Worm (Caenorhabditis elegans): Measurements from ENCODE around the gene ZK666.12.

ZK666.12 gene

DNA sequence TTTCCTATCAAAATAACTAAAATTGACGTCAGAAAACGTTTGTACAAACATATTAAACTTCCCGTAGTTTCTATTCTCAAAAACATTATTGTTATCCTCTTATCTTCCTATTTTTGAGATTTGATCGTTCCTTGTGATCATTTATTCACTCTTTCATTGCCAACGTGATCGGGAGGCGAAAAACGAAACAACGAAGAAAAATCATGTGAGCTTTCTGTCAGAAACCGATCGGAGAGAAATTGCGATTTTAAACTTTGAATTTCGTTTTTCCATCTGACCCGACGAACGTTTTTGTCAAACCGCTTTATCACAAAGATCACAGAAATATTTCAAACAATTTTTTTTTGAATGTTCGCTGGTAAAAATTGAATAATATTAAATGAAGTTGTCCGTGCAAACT is 49.7 kb upstream of the ZK666.12 start (continued):
- TF ChIP-seq ztf-11 (tag; optimal IDR thresholded peaks at IDR 0.05): no peak
- TF ChIP-seq nhr-77 (tag; optimal IDR thresholded peaks at IDR 0.05): no peak
- TF ChIP-seq fkh-10 (GFP tag; optimal IDR thresholded peaks at IDR 0.05): no peak
- no peak for TF ChIP-seq zag-1 (tag; optimal IDR thresholded peaks at IDR 0.05)
- TF ChIP-seq swsn-7 (tag; optimal IDR thresholded peaks at IDR 0.05): no peak
- TF ChIP-seq pag-3 (tag; optimal IDR thresholded peaks at IDR 0.05; ENCODE audit: borderline replicate concordance, insufficient read depth): peak; percentile 0
- no peak for TF ChIP-seq skn-1 (tag; optimal IDR thresholded peaks at IDR 0.05)
- TF ChIP-seq ceh-8 (GFP tag; optimal IDR thresholded peaks at IDR 0.05): no peak
- TF ChIP-seq sox-4 (tag; optimal IDR thresholded peaks at IDR 0.05): no peak
- TF ChIP-seq mab-9 (GFP tag; IDR thresholded peaks at IDR 0.05): no peak
- no peak for TF ChIP-seq ama-1 (optimal IDR thresholded peaks at IDR 0.05)
- peak; percentile 53 for TF ChIP-seq lir-3 (tag; optimal IDR thresholded peaks at IDR 0.05; ENCODE audit: poor library complexity)
- no peak for TF ChIP-seq C04F5.9 (tag; optimal IDR thresholded peaks at IDR 0.05)
- no peak for TF ChIP-seq vab-15 (tag; optimal IDR thresholded peaks at IDR 0.05)
- TF ChIP-seq pqm-1 (tag; optimal IDR thresholded peaks at IDR 0.05): no peak
- TF ChIP-seq lin-39 (tag; optimal IDR thresholded peaks at IDR 0.05): no peak
- TF ChIP-seq aha-1 (tag; optimal IDR thresholded peaks at IDR 0.05): no peak
- TF ChIP-seq aly-2 (tag; optimal IDR thresholded peaks at IDR 0.05): no peak
- no peak for TF ChIP-seq nhr-11 (tag; optimal IDR thresholded peaks at IDR 0.05)
- TF ChIP-seq ets-5 (GFP tag; IDR thresholded peaks at IDR 0.05): no peak
- TF ChIP-seq unc-62 (GFP tag; optimal IDR thresholded peaks at IDR 0.05): no peak
- TF ChIP-seq nhr-84 (tag; optimal IDR thresholded peaks at IDR 0.05): no peak
- TF ChIP-seq rnt-1 (tag; optimal IDR thresholded peaks at IDR 0.05): peak; percentile 51
- TF ChIP-seq lin-13 (GFP tag; optimal IDR thresholded peaks at IDR 0.05): peak; percentile 8
- no peak for TF ChIP-seq irx-1 (tag; optimal IDR thresholded peaks at IDR 0.05)
- TF ChIP-seq alr-1 (tag; optimal IDR thresholded peaks at IDR 0.05; ENCODE audit: borderline replicate concordance): no peak
- TF ChIP-seq egl-27 (tag; optimal IDR thresholded peaks at IDR 0.05): no peak
- no peak for TF ChIP-seq C34B4.2 (tag; optimal IDR thresholded peaks at IDR 0.05)
- TF ChIP-seq snpc-4 (tag; optimal IDR thresholded peaks at IDR 0.05): no peak
- peak; percentile 85 for TF ChIP-seq nhr-19 (GFP tag; conservative IDR thresholded peaks at IDR 0.05)
- peak; percentile 86 for TF ChIP-seq unc-130 (tag; optimal IDR thresholded peaks at IDR 0.05)
- no peak for TF ChIP-seq isw-1 (GFP tag; IDR thresholded peaks at IDR 0.05)
- no peak for TF ChIP-seq grh-1 (GFP tag; IDR thresholded peaks at IDR 0.05)
- TF ChIP-seq lin-14 (GFP tag; optimal IDR thresholded peaks at IDR 0.05): peak; percentile 72
- peak; percentile 12 to 44 for TF ChIP-seq lsy-2 (tag; optimal IDR thresholded peaks at IDR 0.05)

ce11 chrII:10446814-10447213 is 49.2 kb upstream of the ZK666.12 start:
- TF ChIP-seq ceh-88 (GFP tag; IDR thresholded peaks at IDR 0.05) (no peak), nhr-12 (tag; optimal IDR thresholded peaks at IDR 0.05) (no peak), rnt-1 (tag; optimal IDR thresholded peaks at IDR 0.05) (peak; percentile 52), dpl-1 (GFP tag; optimal IDR thresholded peaks at IDR 0.05) (peak in 1 of 3 experiments; percentile 20)

DNA sequence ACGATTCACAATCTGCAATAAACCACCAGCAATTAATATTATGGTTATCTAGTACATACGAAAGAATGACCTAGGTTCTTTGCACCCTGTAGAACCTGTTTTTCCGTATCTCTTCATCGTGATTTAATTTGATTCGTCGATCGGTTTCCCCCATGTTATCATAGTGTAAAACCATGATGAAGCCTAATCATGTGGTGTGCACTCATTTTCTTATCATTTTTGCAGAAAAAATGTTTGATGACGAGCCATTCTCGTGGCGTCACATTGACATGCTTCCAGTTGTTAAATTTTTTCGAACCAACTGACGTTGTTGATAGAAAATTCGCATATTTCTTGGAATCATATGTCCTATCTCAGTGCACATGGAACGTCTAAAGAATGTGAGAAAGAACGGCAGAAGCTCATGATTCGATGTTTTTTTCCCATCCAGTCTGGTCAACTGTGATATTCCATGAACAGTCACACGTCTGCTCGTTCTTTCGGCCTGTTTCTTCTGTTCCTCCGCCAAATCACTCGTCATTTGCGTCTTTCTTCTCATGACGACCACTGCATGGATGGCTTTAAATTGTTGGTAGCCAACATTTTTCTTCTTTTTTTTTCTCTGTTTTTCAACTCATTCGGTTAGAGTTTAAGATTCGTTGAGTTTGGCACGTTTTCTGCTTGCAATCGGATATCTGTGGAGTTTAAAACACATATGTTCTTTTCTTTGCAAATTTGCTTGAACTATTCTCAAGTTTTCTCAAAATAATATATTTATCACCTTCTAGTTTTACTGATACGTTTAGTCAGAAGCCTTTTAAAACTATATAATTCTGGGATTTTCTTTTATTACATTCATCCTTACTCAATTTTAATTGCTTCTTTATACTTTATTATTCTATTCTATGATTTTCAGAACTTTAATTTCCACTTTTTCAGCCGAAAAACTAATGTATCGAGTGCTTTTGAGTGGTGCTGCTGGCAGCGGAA is 48.4 kb upstream of the ZK666.12 start, which contains the start of gene ZK673.2:
ZK673.2 (plus strand) TSS at position 919 of the 969 bp plus-strand sequence.
- TF ChIP-seq lin-13 (GFP tag; optimal IDR thresholded peaks at IDR 0.05): peak; percentile 21
- TF ChIP-seq rnt-1 (tag; optimal IDR thresholded peaks at IDR 0.05): peak; percentile 3
- no peak for TF ChIP-seq pqm-1 (tag; optimal IDR thresholded peaks at IDR 0.05)
- TF ChIP-seq nhr-19 (GFP tag; conservative IDR thresholded peaks at IDR 0.05): peak; percentile 45; the same call in 1 of the 2 replicates
- peak; percentile 80 for TF ChIP-seq blmp-1 (tag; optimal IDR thresholded peaks at IDR 0.05)
- TF ChIP-seq grh-1 (GFP tag; IDR thresholded peaks at IDR 0.05): peak; percentile 72
- TF ChIP-seq ceh-82 (tag; optimal IDR thresholded peaks at IDR 0.05): no peak
- no peak for TF ChIP-seq lin-15B (tag; optimal IDR thresholded peaks at IDR 0.05)
- TF ChIP-seq elt-3 (tag; optimal IDR thresholded peaks at IDR 0.05): peak in 4 of 6 experiments; percentile 22 to 92 (median 51)
- no peak for TF ChIP-seq aha-1 (tag; optimal IDR thresholded peaks at IDR 0.05)
- peak in 1 of 2 experiments; percentile 64 for TF ChIP-seq mdl-1 (tag; optimal IDR thresholded peaks at IDR 0.05)
- no peak for TF ChIP-seq sox-4 (tag; optimal IDR thresholded peaks at IDR 0.05)
- peak; percentile 67 for TF ChIP-seq nhr-20 (tag; optimal IDR thresholded peaks at IDR 0.05)
- TF ChIP-seq snu-23 (GFP tag; optimal IDR thresholded peaks at IDR 0.05): peak; percentile 55
- TF ChIP-seq mep-1 (tag; optimal IDR thresholded peaks at IDR 0.05): peak; percentile 38
- TF ChIP-seq C34B4.2 (tag; optimal IDR thresholded peaks at IDR 0.05): peak; percentile 3
- no peak for TF ChIP-seq xbp-1 (tag; optimal IDR thresholded peaks at IDR 0.05)
- peak; percentile 1 for TF ChIP-seq vab-15 (tag; optimal IDR thresholded peaks at IDR 0.05)
- TF ChIP-seq pax-3 (tag; optimal IDR thresholded peaks at IDR 0.05): no peak

Data from whole organism, L1 larva.